Worm (Caenorhabditis elegans) whole organism, midembryonic: ENCODE data around the gene W02B12.12.

Source experiments
- T22C8.4 ChIP-seq: fragments of 200-800 bp; sonication (Bioruptor generic); IDR thresholded peaks from 2 replicates; pipeline ENCODE4 v1.3.6; 2022; ENCODE audit warnings: missing genetic modification characterization, missing compliant biosample characterization
- cog-1 ChIP-seq: sonication (generic microtip); optimal IDR thresholded peaks from 2 replicates; lab custom pipeline; 2016; ENCODE audit warnings: missing genetic modification characterization, missing compliant biosample characterization
- flt-1 ChIP-seq: fragments of 200-800 bp; sonication (Bioruptor generic); IDR thresholded peaks from 2 replicates; pipeline ENCODE4 v1.3.6; 2022; ENCODE audit warnings: missing genetic modification characterization, missing compliant biosample characterization
- klf-2 ChIP-seq: fragments of 200-800 bp; sonication (Bioruptor generic); conservative IDR thresholded peaks from 2 replicates; pipeline ENCODE4 v1.3.6; 2022; ENCODE audit warnings: missing genetic modification reagents, missing genetic modification characterization, missing compliant biosample characterization
- med-1 ChIP-seq: sonication (generic microtip); optimal IDR thresholded peaks from 2 replicates; lab custom pipeline; 2017; ENCODE audit warnings: missing genetic modification characterization, mild to moderate bottlenecking, missing compliant biosample characterization, antibody characterized with exemption, missing genetic modification reagents; ENCODE audit not compliant: insufficient read depth
- ref-1 ChIP-seq: fragments of 200-800 bp; sonication (Bioruptor generic); conservative IDR thresholded peaks from 2 replicates; pipeline ENCODE4 v1.3.6; 2022; ENCODE audit warnings: missing genetic modification reagents, missing genetic modification characterization, missing compliant biosample characterization
- tab-1 ChIP-seq: fragments of 200-800 bp; sonication (Bioruptor generic); IDR thresholded peaks from 2 replicates; pipeline ENCODE4 v1.3.6; 2022; ENCODE audit warnings: missing genetic modification characterization, missing compliant biosample characterization
- ztf-23 ChIP-seq: fragments of 200-800 bp; sonication (Bioruptor generic); IDR thresholded peaks from 2 replicates; pipeline ENCODE4 v1.3.6; 2022; ENCODE audit warnings: missing genetic modification reagents, missing genetic modification characterization, missing compliant biosample characterization
- ztf-29 ChIP-seq: fragments of 200-800 bp; sonication (Bioruptor generic); IDR thresholded peaks from 2 replicates; pipeline ENCODE4 v1.3.6; 2022; ENCODE audit warnings: missing genetic modification reagents, missing genetic modification characterization, missing compliant biosample characterization

The W02B12.12 gene

ce11 chrII:11497365-11497764 lies 18.4 kb upstream of the W02B12.12 start, which contains the start of gene B0334.5:
TSS of gene B0334.5 (plus strand) at chrII:11497665.
- TF ChIP-seq ztf-29 (GFP tag; lab: Robert Waterston, UW) (no peak), ztf-23 (0 out of 2 replicates have a peak, but pooled peaks have one; percentile 31)

ce11 chrII:11496767-11497166 lies 17.8 kb upstream of the W02B12.12 start, which contains the start of gene emc-5:
TSS of gene emc-5 (plus strand) at chrII:11496780.
- TF ChIP-seq cog-1 (tag; lab: Kevin White, UChicago), result no peak
- TF ChIP-seq ztf-29 (GFP tag; lab: Robert Waterston, UW), result no peak
- no peak for TF ChIP-seq ztf-23
- no peak for TF ChIP-seq klf-2

ce11 chrII:11495806-11496205 lies 16.8 kb upstream of the W02B12.12 start:
- no peak for TF ChIP-seq klf-2
- no peak for TF ChIP-seq T22C8.4 (GFP tag; lab: Robert Waterston, UW)
- TF ChIP-seq med-1 (GFP tag; lab: Kevin White, UChicago), result no peak
- no peak for TF ChIP-seq tab-1 (GFP tag; lab: Robert Waterston, UW)
- TF ChIP-seq flt-1 (GFP tag; lab: Robert Waterston, UW), result no peak
- no peak for TF ChIP-seq cog-1 (tag; lab: Kevin White, UChicago)
- TF ChIP-seq ztf-29 (GFP tag; lab: Robert Waterston, UW), result no peak
- TF ChIP-seq ztf-23, result no peak
- no peak for TF ChIP-seq ref-1 (GFP tag; lab: Robert Waterston, UW)

ce11 chrII:11495307-11495706 lies 16.3 kb upstream of the W02B12.12 start, which contains the start of the genes ooc-3 and B0334.4:
TSS of gene ooc-3 (minus strand) at chrII:11495321.
TSS of gene B0334.4 (plus strand) at chrII:11495692.
- TF ChIP-seq klf-2, result no peak
- TF ChIP-seq med-1 (GFP tag; lab: Kevin White, UChicago), result no peak
- TF ChIP-seq T22C8.4 (GFP tag; lab: Robert Waterston, UW), result no peak
- TF ChIP-seq tab-1 (GFP tag; lab: Robert Waterston, UW), result no peak
- TF ChIP-seq ref-1 (GFP tag; lab: Robert Waterston, UW), result no peak
- TF ChIP-seq ztf-29 (GFP tag; lab: Robert Waterston, UW), result no peak
- no peak for TF ChIP-seq cog-1 (tag; lab: Kevin White, UChicago)
- TF ChIP-seq flt-1 (GFP tag; lab: Robert Waterston, UW), result no peak
- no peak for TF ChIP-seq ztf-23

- TF ChIP-seq klf-2 (no peak), med-1 (GFP tag; lab: Kevin White, UChicago) (no peak), T22C8.4 (GFP tag; lab: Robert Waterston, UW) (no peak), ztf-23 (no peak), tab-1 (GFP tag; lab: Robert Waterston, UW) (no peak), ztf-29 (GFP tag; lab: Robert Waterston, UW) (no peak)
Measured at ce11 chrII:11492843-11493242, 13.9 kb upstream of the W02B12.12 start, which contains the start of gene hacl-1. TSS of gene hacl-1 (minus strand) at chrII:11492963.

ce11 chrII:11487999-11488398 lies 9.0 kb upstream of the W02B12.12 start, which contains the start of gene B0334.13:
TSS of gene B0334.13 (plus strand) at chrII:11488299.
- TF ChIP-seq tab-1 (GFP tag; lab: Robert Waterston, UW), result no peak
- no peak for TF ChIP-seq ztf-29 (GFP tag; lab: Robert Waterston, UW)
- no peak for TF ChIP-seq cog-1 (tag; lab: Kevin White, UChicago)
- no peak for TF ChIP-seq klf-2
- TF ChIP-seq ref-1 (GFP tag; lab: Robert Waterston, UW), result no peak
- no peak for TF ChIP-seq flt-1 (GFP tag; lab: Robert Waterston, UW)
- no peak for TF ChIP-seq ztf-23
- no peak for TF ChIP-seq med-1 (GFP tag; lab: Kevin White, UChicago)

- no peak for TF ChIP-seq flt-1 (GFP tag; lab: Robert Waterston, UW)
- TF ChIP-seq ref-1 (GFP tag; lab: Robert Waterston, UW), result no peak
- no peak for TF ChIP-seq tab-1 (GFP tag; lab: Robert Waterston, UW)
- no peak for TF ChIP-seq med-1 (GFP tag; lab: Kevin White, UChicago)
- TF ChIP-seq ztf-23, result no peak
- no peak for TF ChIP-seq T22C8.4 (GFP tag; lab: Robert Waterston, UW)
- no peak for TF ChIP-seq klf-2
- no peak for TF ChIP-seq cog-1 (tag; lab: Kevin White, UChicago)
- TF ChIP-seq ztf-29 (GFP tag; lab: Robert Waterston, UW), result no peak
Measured at ce11 chrII:11486698-11487234, 7.8 kb upstream of the W02B12.12 start, which contains the start of gene ttr-18. TSS of gene ttr-18 (minus strand) at chrII:11486748.

ce11 chrII:11485200-11485599 lies 6.2 kb upstream of the W02B12.12 start, which contains the start of gene twk-5:
TSS of gene twk-5 (minus strand) at chrII:11485300.
- TF ChIP-seq ztf-23 (no peak), tab-1 (GFP tag; lab: Robert Waterston, UW) (no peak), ztf-29 (GFP tag; lab: Robert Waterston, UW) (no peak), flt-1 (GFP tag; lab: Robert Waterston, UW) (no peak), klf-2 (no peak), ref-1 (GFP tag; lab: Robert Waterston, UW) (no peak), cog-1 (tag; lab: Kevin White, UChicago) (no peak), T22C8.4 (GFP tag; lab: Robert Waterston, UW) (no peak), med-1 (GFP tag; lab: Kevin White, UChicago) (no peak)

- TF ChIP-seq flt-1 (GFP tag; lab: Robert Waterston, UW) (peak; percentile 98), cog-1 (tag; lab: Kevin White, UChicago) (peak; percentile 93), med-1 (GFP tag; lab: Kevin White, UChicago) (peak; percentile 85), ztf-23 (peak; percentile 96), ztf-29 (GFP tag; lab: Robert Waterston, UW) (peak; percentile 95), T22C8.4 (GFP tag; lab: Robert Waterston, UW) (peak; percentile 96), klf-2 (peak; percentile 98), tab-1 (GFP tag; lab: Robert Waterston, UW) (peak; percentile 99), ref-1 (GFP tag; lab: Robert Waterston, UW) (peak; percentile 94)
Measured at ce11 chrII:11484600-11484999, 5.6 kb upstream of the W02B12.12 start.
